Fruit fly (Drosophila melanogaster): ENCODE data around the gene sturkopf.
A peak's percentile ranks its signal among the peaks of the same experiment; 100 is the strongest.

Gene sturkopf

dm6 chr3L:1265423-1266002 lies 47.7 kb downstream of the sturkopf start:
- TF ChIP-seq CG5180 (GFP tag; optimal IDR thresholded peaks at IDR 0.05) (peak; percentile 90), yki (optimal IDR thresholded peaks at IDR 0.05) (no peak), ara (GFP tag; IDR thresholded peaks at IDR 0.05) (peak; percentile 10; the same call in 1 of the 2 replicates), CG2202 (tag; optimal IDR thresholded peaks at IDR 0.05) (no peak), Jarid2 (GFP tag; optimal IDR thresholded peaks at IDR 0.05) (peak; percentile 52), CG9727 (GFP tag; optimal IDR thresholded peaks at IDR 0.05) (no peak), Lim3 (GFP tag; IDR thresholded peaks at IDR 0.05) (no peak), grn (GFP tag; optimal IDR thresholded peaks at IDR 0.05) (peak; percentile 44), Deaf1 (tag; optimal IDR thresholded peaks at IDR 0.05) (peak; percentile 84), Eip74EF (GFP tag; optimal IDR thresholded peaks at IDR 0.05) (peak in 1 of 2 experiments; percentile 73), Scr (GFP tag; IDR thresholded peaks at IDR 0.05; ENCODE audit: partially characterized antibody) (no peak), pzg (GFP tag; optimal IDR thresholded peaks at IDR 0.05) (no peak), E2f2 (GFP tag; IDR thresholded peaks at IDR 0.05) (no peak), CG7271 (tag; optimal IDR thresholded peaks at IDR 0.05) (no peak), dm (GFP tag; optimal IDR thresholded peaks at IDR 0.05) (no peak), Opbp (GFP tag; IDR thresholded peaks at IDR 0.05; ENCODE audit: partially characterized antibody) (no peak), caup (GFP tag; optimal IDR thresholded peaks at IDR 0.05; ENCODE audit: severe bottlenecking) (no peak), crp (GFP tag; optimal IDR thresholded peaks at IDR 0.05) (no peak), ato (GFP tag; IDR thresholded peaks at IDR 0.05; ENCODE audit: partially characterized antibody) (no peak), chinmo (GFP tag; IDR thresholded peaks at IDR 0.05; ENCODE audit: partially characterized antibody) (peak; percentile 85; the same call in 3 of the 4 replicates), Ravus (GFP tag; IDR thresholded peaks at IDR 0.05) (no peak), CG3847 (GFP tag; IDR thresholded peaks at IDR 0.05) (no peak), nom (GFP tag; optimal IDR thresholded peaks at IDR 0.05) (peak; percentile 26), bigmax (GFP tag; optimal IDR thresholded peaks at IDR 0.05) (no peak), Poxn (GFP tag; IDR thresholded peaks at IDR 0.05) (no peak), sens (GFP tag) (peak; percentile 28), Bgb (GFP tag; IDR thresholded peaks at IDR 0.05; ENCODE audit: partially characterized antibody) (no peak), fu2 (GFP tag; optimal IDR thresholded peaks at IDR 0.05) (no peak), Trl (optimal IDR thresholded peaks at IDR 0.05) (peak; percentile 57 to 67), Trl (GFP tag; optimal IDR thresholded peaks at IDR 0.05) (no peak), CG13894 (tag; optimal IDR thresholded peaks at IDR 0.05) (peak; percentile 31), CG11695 (GFP tag; IDR thresholded peaks at IDR 0.05) (0 out of 3 replicates have a peak, but pooled peaks have one; percentile 8), HHEX (GFP tag; optimal IDR thresholded peaks at IDR 0.05) (no peak), Blimp-1 (GFP tag; optimal IDR thresholded peaks at IDR 0.05) (peak; percentile 83), CG10267 (tag; optimal IDR thresholded peaks at IDR 0.05) (no peak), z (GFP tag; IDR thresholded peaks at IDR 0.05) (peak; percentile 88), CG12769 (tag; optimal IDR thresholded peaks at IDR 0.05) (peak; percentile 65), sd (tag; optimal IDR thresholded peaks at IDR 0.05) (peak; percentile 10)

dm6 chr3L:1264998-1265397 lies 48.2 kb downstream of the sturkopf start:
- peak; percentile 9 for TF ChIP-seq sd (tag; optimal IDR thresholded peaks at IDR 0.05)
- no peak for TF ChIP-seq CG33557 (GFP tag; optimal IDR thresholded peaks at IDR 0.05)
- peak; percentile 50 for TF ChIP-seq sens (GFP tag)

All from whole organism, embryonic.